Fruit fly (Drosophila melanogaster) whole organism, embryonic: Measurements from ENCODE around the gene CG31287.

Experiments used
- Adf1 ChIP-seq: fragments of 200-800 bp; sonication (Bioruptor generic); IDR thresholded peaks from 2 replicates; pipeline ENCODE4 v1.3.6; 2022; ENCODE audit warnings: missing biosample characterization, missing genetic modification characterization
- CG1024 ChIP-seq: fragments of 200-800 bp; sonication (Bioruptor generic); IDR thresholded peaks from 2 replicates; pipeline ENCODE4 v1.3.6; 2022; ENCODE audit warnings: missing biosample characterization, missing genetic modification characterization
- CG11696 ChIP-seq: fragments of 200-800 bp; sonication (Bioruptor generic); IDR thresholded peaks from 2 replicates; pipeline ENCODE4 v1.3.6; 2022; ENCODE audit warnings: missing biosample characterization, missing genetic modification characterization
- CG12155 ChIP-seq: fragments of 200-800 bp; sonication (Bioruptor generic); optimal IDR thresholded peaks from 3 replicates; lab custom pipeline; 2016; ENCODE audit warnings: missing biosample characterization, missing genetic modification characterization
- CG12391 ChIP-seq: fragments of 200-800 bp; sonication (Bioruptor generic); optimal IDR thresholded peaks from 3 replicates; lab custom pipeline; 2018; ENCODE audit warnings: missing biosample characterization, mild to moderate bottlenecking, missing genetic modification characterization, moderate library complexity
- CG12659 ChIP-seq: fragments of 200-800 bp; sonication (Bioruptor generic); optimal IDR thresholded peaks from 3 replicates; lab custom pipeline; 2017; ENCODE audit warnings: mild to moderate bottlenecking, missing biosample characterization, missing genetic modification reagents, missing genetic modification characterization
- CG14860 ChIP-seq: fragments of 200-800 bp; sonication (Bioruptor generic); IDR thresholded peaks from 3 replicates; pipeline ENCODE4 v1.3.6; 2022; ENCODE audit warnings: missing biosample characterization, missing genetic modification characterization; ENCODE audit not compliant: partially characterized antibody
- CG15011 ChIP-seq: fragments of 200-800 bp; sonication (Bioruptor generic); optimal IDR thresholded peaks from 3 replicates; lab custom pipeline; 2018; ENCODE audit warnings: missing biosample characterization, mild to moderate bottlenecking, missing genetic modification characterization
- CG1602 ChIP-seq: fragments of 200-800 bp; sonication (Bioruptor generic); optimal IDR thresholded peaks from 3 replicates; lab custom pipeline; 2016; ENCODE audit warnings: missing biosample characterization, missing genetic modification characterization
- CG16863 ChIP-seq: fragments of 200-800 bp; sonication (Bioruptor generic); optimal IDR thresholded peaks from 3 replicates; lab custom pipeline; 2016; ENCODE audit warnings: missing biosample characterization, missing genetic modification characterization
- CG18262 ChIP-seq: fragments of 200-800 bp; optimal IDR thresholded peaks from 3 replicates; lab custom pipeline; 2019; ENCODE audit warnings: missing biosample characterization, mild to moderate bottlenecking, missing genetic modification characterization, moderate library complexity
- CG18619 ChIP-seq: fragments of 200-800 bp; sonication (Bioruptor generic); optimal IDR thresholded peaks from 3 replicates; lab custom pipeline; 2017; ENCODE audit warnings: missing biosample characterization, mild to moderate bottlenecking, missing genetic modification characterization
- CG2120 ChIP-seq: fragments of 200-800 bp; sonication (Bioruptor generic); optimal IDR thresholded peaks from 3 replicates; lab custom pipeline; 2016; ENCODE audit warnings: missing biosample characterization, missing genetic modification characterization
- CG2678 ChIP-seq: fragments of 200-800 bp; sonication (Bioruptor generic); optimal IDR thresholded peaks from 3 replicates; lab custom pipeline; 2019; ENCODE audit warnings: missing biosample characterization, mild to moderate bottlenecking, missing genetic modification characterization, moderate library complexity
- CG30431 ChIP-seq: fragments of 200-800 bp; sonication (Bioruptor generic); optimal IDR thresholded peaks from 2 replicates; lab custom pipeline; 2017; ENCODE audit warnings: missing biosample characterization, missing genetic modification characterization
- CG31365 ChIP-seq: fragments of 200-800 bp; sonication (Bioruptor generic); optimal IDR thresholded peaks from 2 replicates; lab custom pipeline; 2018; ENCODE audit warnings: missing biosample characterization, mild to moderate bottlenecking, missing genetic modification characterization
- CG3847 ChIP-seq: fragments of 200-800 bp; sonication (Bioruptor generic); IDR thresholded peaks from 2 replicates; pipeline ENCODE4 v1.3.6; 2022; ENCODE audit warnings: missing biosample characterization, missing genetic modification characterization
- CG6689 ChIP-seq: fragments of 200-800 bp; sonication (Bioruptor generic); IDR thresholded peaks from 2 replicates; pipeline ENCODE4 v1.3.6; 2022; ENCODE audit warnings: missing biosample characterization, missing genetic modification characterization
- CG7372 ChIP-seq: fragments of 200-800 bp; sonication (Bioruptor generic); IDR thresholded peaks from 2 replicates; pipeline ENCODE4 v1.3.6; 2022; ENCODE audit warnings: missing biosample characterization, missing genetic modification characterization
- CG7556 ChIP-seq: fragments of 200-800 bp; sonication (Bioruptor generic); optimal IDR thresholded peaks from 2 replicates; lab custom pipeline; 2017; ENCODE audit warnings: missing biosample characterization, mild to moderate bottlenecking, missing genetic modification characterization
- CG9437 ChIP-seq: fragments of 200-800 bp; sonication (Bioruptor generic); optimal IDR thresholded peaks from 2 replicates; lab custom pipeline; 2018; ENCODE audit warnings: missing biosample characterization, mild to moderate bottlenecking, missing genetic modification characterization
- CkIIα-i1 ChIP-seq: fragments of 200-800 bp; sonication (Bioruptor generic); IDR thresholded peaks from 2 replicates; pipeline ENCODE4 v1.3.6; 2022; ENCODE audit warnings: missing biosample characterization, missing genetic modification characterization
- Deaf1 ChIP-seq: fragments of 200-800 bp; optimal IDR thresholded peaks from 3 replicates; lab custom pipeline; 2019; ENCODE audit warnings: missing biosample characterization, mild to moderate bottlenecking, missing genetic modification characterization, moderate library complexity
- Dek ChIP-seq: fragments of 200-800 bp; sonication (Bioruptor generic); optimal IDR thresholded peaks from 3 replicates; lab custom pipeline; 2019; ENCODE audit warnings: missing biosample characterization, mild to moderate bottlenecking, missing genetic modification characterization, moderate library complexity
- Drgx ChIP-seq: fragments of 200-800 bp; sonication (Bioruptor generic); IDR thresholded peaks from 2 replicates; pipeline ENCODE4 v1.3.6; 2022; ENCODE audit warnings: missing biosample characterization, missing genetic modification characterization
- E2f1 ChIP-seq: fragments of 200-800 bp; sonication (Bioruptor generic); IDR thresholded peaks from 2 replicates; pipeline ENCODE4 v1.3.6; 2022; ENCODE audit warnings: missing biosample characterization, missing genetic modification characterization
- Fer3 ChIP-seq: fragments of 200-800 bp; sonication (Bioruptor generic); optimal IDR thresholded peaks from 2 replicates; lab custom pipeline; 2018; ENCODE audit warnings: missing biosample characterization, mild to moderate bottlenecking, missing genetic modification characterization, moderate library complexity
- Gsc ChIP-seq: fragments of 200-800 bp; sonication (Bioruptor generic); IDR thresholded peaks from 2 replicates; pipeline ENCODE4 v1.3.6; 2022; ENCODE audit warnings: missing biosample characterization, missing genetic modification characterization
- HmgZ ChIP-seq: fragments of 200-800 bp; sonication (Bioruptor generic); optimal IDR thresholded peaks from 2 replicates; lab custom pipeline; 2018; ENCODE audit warnings: missing biosample characterization, mild to moderate bottlenecking, missing genetic modification characterization
- Hmr ChIP-seq: fragments of 200-800 bp; sonication (Bioruptor generic); optimal IDR thresholded peaks from 3 replicates; lab custom pipeline; 2017; ENCODE audit warnings: mild to moderate bottlenecking, missing biosample characterization, missing genetic modification reagents, missing genetic modification characterization
- Hr39 ChIP-seq: fragments of >200 bp; optimal IDR thresholded peaks from 2 replicates; lab custom pipeline; 2017
- Kr ChIP-seq: fragments of 200-800 bp; sonication (Bioruptor generic); optimal IDR thresholded peaks from 2 replicates; lab custom pipeline; 2017; ENCODE audit warnings: missing biosample characterization, mild to moderate bottlenecking, missing genetic modification characterization
- MBD-R2 ChIP-seq: fragments of 200-800 bp; sonication (Bioruptor generic); IDR thresholded peaks from 2 replicates; pipeline ENCODE4 v1.3.6; 2022; ENCODE audit warnings: missing biosample characterization, missing genetic modification characterization
- Oli ChIP-seq: fragments of 200-800 bp; sonication (Bioruptor generic); optimal IDR thresholded peaks from 2 replicates; lab custom pipeline; 2018; ENCODE audit warnings: missing biosample characterization, mild to moderate bottlenecking, missing genetic modification characterization, moderate library complexity
- Taf1 ChIP-seq: fragments of 200-800 bp; sonication (Bioruptor generic); IDR thresholded peaks from 2 replicates; pipeline ENCODE4 v1.3.6; 2022; ENCODE audit warnings: missing biosample characterization, missing genetic modification characterization
- Usf ChIP-seq: fragments of 200-800 bp; sonication (Bioruptor generic); optimal IDR thresholded peaks from 2 replicates; lab custom pipeline; 2017; ENCODE audit warnings: missing genotype, missing biosample characterization, missing genetic modification characterization
- Vsx1 ChIP-seq: fragments of 200-800 bp; sonication (Bioruptor generic); optimal IDR thresholded peaks from 2 replicates; lab custom pipeline; 2017; ENCODE audit warnings: missing biosample characterization, mild to moderate bottlenecking, missing genetic modification characterization, missing genetic modification reagents
- bbx ChIP-seq: fragments of 200-800 bp; sonication (Bioruptor generic); IDR thresholded peaks from 2 replicates; pipeline ENCODE4 v1.3.6; 2022; ENCODE audit warnings: missing biosample characterization, missing genetic modification characterization; ENCODE audit not compliant: partially characterized antibody
- dmrt11E ChIP-seq: fragments of 200-800 bp; sonication (Bioruptor generic); optimal IDR thresholded peaks from 3 replicates; lab custom pipeline; 2018; ENCODE audit warnings: missing biosample characterization, mild to moderate bottlenecking, missing genetic modification characterization, moderate library complexity
- fru ChIP-seq: fragments of >200 bp; optimal IDR thresholded peaks from 2 replicates; lab custom pipeline; 2017
- knrl ChIP-seq: fragments of 200-800 bp; sonication (Bioruptor generic); IDR thresholded peaks from 3 replicates; pipeline ENCODE4 v1.3.6; 2022; ENCODE audit warnings: missing biosample characterization, missing genetic modification characterization; ENCODE audit not compliant: partially characterized antibody
- lab ChIP-seq: fragments of 200-800 bp; sonication (Bioruptor generic); optimal IDR thresholded peaks from 3 replicates; lab custom pipeline; 2017; ENCODE audit warnings: missing biosample characterization, missing genetic modification characterization, mild to moderate bottlenecking, moderate library complexity, missing genetic modification reagents
- mld ChIP-seq: fragments of 200-800 bp; sonication (Bioruptor generic); IDR thresholded peaks from 3 replicates; pipeline ENCODE4 v1.3.6; 2022; ENCODE audit warnings: missing biosample characterization, missing genetic modification characterization; ENCODE audit not compliant: partially characterized antibody
- nmo ChIP-seq: fragments of 200-800 bp; sonication (Bioruptor generic); optimal IDR thresholded peaks from 2 replicates; lab custom pipeline; 2018; ENCODE audit warnings: missing biosample characterization, mild to moderate bottlenecking, missing genetic modification characterization, moderate library complexity
- peb ChIP-seq: fragments of 200-800 bp; sonication (Bioruptor generic); IDR thresholded peaks from 2 replicates; pipeline ENCODE4 v1.3.6; 2022; ENCODE audit warnings: missing biosample characterization, missing genetic modification characterization
- prd ChIP-seq, 3 experiments: fragments of >200 bp in 2 of 3; fragments of 200-800 bp in 1 of 3; sonication (Bioruptor generic) in 1 of 3; optimal IDR thresholded peaks in 2 of 3; IDR thresholded peaks in 1 of 3; 2 replicates in 2 of 3; 3 replicates in 1 of 3; pipeline versions ENCODE4 v1.3.6 to Lab custom; 2017 to 2022; ENCODE audit warnings: missing biosample characterization in 1 of 3, missing genetic modification characterization in 1 of 3
- pzg ChIP-seq: fragments of 200-800 bp; sonication (Bioruptor generic); optimal IDR thresholded peaks from 3 replicates; lab custom pipeline; 2018; ENCODE audit warnings: missing biosample characterization, mild to moderate bottlenecking, missing genetic modification characterization, moderate library complexity
- sens ChIP-seq: fragments of 200-800 bp; sonication (Bioruptor generic); peaks from one replicate; lab custom pipeline; 2016; ENCODE audit warnings: missing biosample characterization, missing genetic modification characterization
- stwl ChIP-seq: fragments of 200-800 bp; sonication (Bioruptor generic); optimal IDR thresholded peaks from 3 replicates; lab custom pipeline; 2018; ENCODE audit warnings: missing biosample characterization, mild to moderate bottlenecking, missing genetic modification characterization, moderate library complexity
- unpg ChIP-seq: fragments of 200-800 bp; sonication (Bioruptor generic); optimal IDR thresholded peaks from 3 replicates; lab custom pipeline; 2018; ENCODE audit warnings: missing biosample characterization, mild to moderate bottlenecking, missing genetic modification characterization, moderate library complexity
- zen ChIP-seq: fragments of 200-800 bp; sonication (Bioruptor generic); optimal IDR thresholded peaks from 3 replicates; lab custom pipeline; 2018; ENCODE audit warnings: missing biosample characterization, mild to moderate bottlenecking, missing genetic modification characterization, moderate library complexity

Gene CG31287

DNA sequence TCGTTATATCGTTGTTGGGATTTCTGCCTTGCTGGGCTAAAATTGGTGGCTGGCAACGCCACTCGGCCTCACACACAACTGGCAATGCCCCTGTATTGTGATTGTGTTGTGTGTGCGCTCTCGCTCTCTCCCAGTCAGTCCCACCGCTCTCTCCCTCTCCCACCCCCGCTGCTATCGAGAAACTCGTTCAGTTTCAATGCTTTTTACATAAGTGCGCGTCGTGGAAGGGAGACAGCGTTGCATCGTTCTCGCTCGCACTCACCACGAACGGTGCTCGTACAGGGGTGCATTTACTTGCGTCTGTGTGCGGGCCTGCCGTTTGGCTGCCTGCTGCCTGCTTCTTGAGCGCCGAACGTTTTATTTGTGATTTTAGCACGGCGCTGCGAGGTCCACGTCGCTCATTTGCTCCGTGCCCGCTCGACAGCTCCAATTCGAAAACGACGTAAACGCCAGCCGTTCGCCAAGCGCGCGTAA lies 39.3 kb downstream of the CG31287 start (continued):
- no peak for TF ChIP-seq CG7556 (GFP tag; lab: Kevin White, UChicago)
- no peak for TF ChIP-seq Gsc (GFP tag; lab: Robert Waterston, UW)
- no peak for TF ChIP-seq CG15011
- no peak for TF ChIP-seq stwl (tag; lab: Kevin White, UChicago)
- TF ChIP-seq HmgZ (tag; lab: Kevin White, UChicago): peak; percentile 89
- no peak for TF ChIP-seq bbx (GFP tag; lab: Robert Waterston, UW)
- peak; percentile 98 for TF ChIP-seq Deaf1 (tag; lab: Kevin White, UChicago)
- TF ChIP-seq CG12659: peak; percentile 49
- no peak for TF ChIP-seq dmrt11E (tag; lab: Kevin White, UChicago)
- no peak for TF ChIP-seq CG11696 (GFP tag; lab: Robert Waterston, UW)
- no peak for TF ChIP-seq CG12391
- TF ChIP-seq zen: peak; percentile 64
- no peak for TF ChIP-seq E2f1 (GFP tag; lab: Robert Waterston, UW)
- TF ChIP-seq Adf1 (GFP tag; lab: Robert Waterston, UW): no peak
- peak; percentile 29 for TF ChIP-seq CG2678 (tag; lab: Kevin White, UChicago)
- no peak for TF ChIP-seq MBD-R2 (GFP tag; lab: Robert Waterston, UW)
- no peak for TF ChIP-seq Taf1 (GFP tag; lab: Robert Waterston, UW)
- peak; percentile 85 for TF ChIP-seq lab (GFP tag; lab: Kevin White, UChicago)
- TF ChIP-seq CG1024 (GFP tag; lab: Robert Waterston, UW): no peak
- no peak for TF ChIP-seq CG6689
- no peak for TF ChIP-seq prd (optimal IDR thresholded peaks at IDR 0.05; lab: Kevin White, UChicago)
- no peak for TF ChIP-seq prd (GFP tag; IDR thresholded peaks at IDR 0.05; lab: Robert Waterston, UW)
- TF ChIP-seq mld (GFP tag; lab: Robert Waterston, UW): no peak
- TF ChIP-seq CG9437: peak; percentile 52
- no peak for TF ChIP-seq CG2120 (GFP tag; lab: Kevin White, UChicago)
- peak; percentile 50 for TF ChIP-seq CG12155
- no peak for TF ChIP-seq Dek (tag; lab: Kevin White, UChicago)
- TF ChIP-seq sens (GFP tag; lab: Kevin White, UChicago): peak; percentile 92
- TF ChIP-seq CG3847 (GFP tag; lab: Robert Waterston, UW): no peak
- no peak for TF ChIP-seq peb (GFP tag; lab: Robert Waterston, UW)
- TF ChIP-seq CG1602 (GFP tag; lab: Kevin White, UChicago): no peak
- TF ChIP-seq Vsx1 (GFP tag; lab: Kevin White, UChicago): peak; percentile 46
- no peak for TF ChIP-seq Hr39
- peak; percentile 40 for TF ChIP-seq CG18262 (tag; lab: Kevin White, UChicago)
- no peak for TF ChIP-seq Oli (tag; lab: Kevin White, UChicago)
- TF ChIP-seq pzg (GFP tag; lab: Kevin White, UChicago): peak; percentile 40
- no peak for TF ChIP-seq knrl (GFP tag; lab: Robert Waterston, UW)
- no peak for TF ChIP-seq Fer3 (tag; lab: Kevin White, UChicago)
- no peak for TF ChIP-seq Usf (GFP tag; lab: Kevin White, UChicago)
- TF ChIP-seq unpg (GFP tag; lab: Kevin White, UChicago): peak; percentile 1
- TF ChIP-seq CG14860 (GFP tag; lab: Robert Waterston, UW): no peak
- peak; percentile 67 for TF ChIP-seq Kr (GFP tag; lab: Kevin White, UChicago)
- peak; percentile 65 for TF ChIP-seq CG31365 (tag; lab: Kevin White, UChicago)
- no peak for TF ChIP-seq CG7372 (GFP tag; lab: Robert Waterston, UW)
- TF ChIP-seq fru (lab: Kevin White, UChicago): no peak
- no peak for TF ChIP-seq CkIIα-i1 (GFP tag; lab: Robert Waterston, UW)
- peak; percentile 41 for TF ChIP-seq nmo (GFP tag; lab: Kevin White, UChicago)
- peak; percentile 18 for TF ChIP-seq CG16863 (GFP tag; lab: Kevin White, UChicago)
- no peak for TF ChIP-seq CG30431
- no peak for TF ChIP-seq Drgx (GFP tag; lab: Robert Waterston, UW)
- no peak for TF ChIP-seq CG18619
- peak; percentile 60 for TF ChIP-seq Hmr (GFP tag; lab: Kevin White, UChicago)
